Worm (Caenorhabditis elegans) whole organism, midembryonic: ENCODE measurements around the gene F36H1.12.

Experiments used
- cog-1 ChIP-seq: sonication (generic microtip); optimal IDR thresholded peaks from 2 replicates; lab custom pipeline; 2016; ENCODE audit warnings: missing genetic modification characterization, missing compliant biosample characterization
- flt-1 ChIP-seq: fragments of 200-800 bp; sonication (Bioruptor generic); IDR thresholded peaks from 2 replicates; pipeline ENCODE4 v1.3.6; 2022; ENCODE audit warnings: missing genetic modification characterization, missing compliant biosample characterization
- klf-2 ChIP-seq: fragments of 200-800 bp; sonication (Bioruptor generic); conservative IDR thresholded peaks from 2 replicates; pipeline ENCODE4 v1.3.6; 2022; ENCODE audit warnings: missing genetic modification reagents, missing genetic modification characterization, missing compliant biosample characterization
- tab-1 ChIP-seq: fragments of 200-800 bp; sonication (Bioruptor generic); IDR thresholded peaks from 2 replicates; pipeline ENCODE4 v1.3.6; 2022; ENCODE audit warnings: missing genetic modification characterization, missing compliant biosample characterization
- ztf-23 ChIP-seq: fragments of 200-800 bp; sonication (Bioruptor generic); IDR thresholded peaks from 2 replicates; pipeline ENCODE4 v1.3.6; 2022; ENCODE audit warnings: missing genetic modification reagents, missing genetic modification characterization, missing compliant biosample characterization

DNA sequence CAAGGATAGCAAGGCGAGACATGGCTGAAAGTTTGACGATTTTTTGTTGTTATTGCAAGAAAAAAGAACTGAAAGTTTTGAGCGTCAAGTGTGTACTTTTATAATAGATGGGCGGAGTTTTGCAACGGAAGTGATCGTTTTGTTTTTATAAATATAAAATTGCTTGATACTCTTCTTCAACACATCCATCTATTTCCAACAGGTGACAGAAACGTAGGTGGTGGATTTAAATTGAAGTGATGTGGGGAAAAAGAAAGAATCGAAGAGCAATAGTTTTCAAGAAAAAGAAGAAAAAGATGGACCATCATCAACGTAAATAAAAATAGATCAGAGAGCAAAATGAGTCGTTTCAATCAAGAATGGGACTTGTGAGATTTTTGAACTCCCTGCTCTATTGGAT lies 13.5 kb upstream of the F36H1.12 start, which contains the start of gene ttr-17:
- TF ChIP-seq cog-1 (tag; lab: Kevin White, UChicago) (no peak), ztf-23 (GFP tag; lab: Robert Waterston, UW) (no peak), flt-1 (GFP tag; lab: Robert Waterston, UW) (no peak), klf-2 (no peak), tab-1 (GFP tag; lab: Robert Waterston, UW) (no peak)
